Worm (Caenorhabditis elegans) whole organism, L1 larva: ENCODE results near the gene sma-9.

Experiments used
- ama-1 ChIP-seq: fragments of 150-350 bp; optimal IDR thresholded peaks from 2 replicates; lab custom pipeline; 2014
- ces-1 ChIP-seq: fragments of 150-350 bp; optimal IDR thresholded peaks from 2 replicates; lab custom pipeline; 2014; ENCODE audit warnings: missing biosample characterization, missing genetic modification reagents, missing genetic modification characterization
- dpl-1 ChIP-seq, 3 experiments: fragments of 150-350 bp in 2 of 3; sonication (generic microtip) in 1 of 3; optimal IDR thresholded peaks; 2 replicates each; lab custom pipeline; 2014 to 2017; ENCODE audit warnings: missing biosample characterization in 3 of 3, missing genetic modification characterization in 3 of 3, missing genetic modification reagents in 3 of 3
- elt-3 ChIP-seq, 6 experiments: fragments of 150-350 bp in 1 of 6; sonication (generic microtip); optimal IDR thresholded peaks; 2 replicates each; lab custom pipeline; 2017 to 2018; ENCODE audit warnings: missing biosample characterization in 6 of 6, missing genetic modification characterization in 6 of 6, inconsistent platforms in 1 of 6
- lin-15B ChIP-seq: fragments of 150-350 bp; sonication (generic microtip); optimal IDR thresholded peaks from 3 replicates; lab custom pipeline; 2014; ENCODE audit warnings: missing biosample characterization, missing genetic modification characterization
- nhr-11 ChIP-seq: fragments of 150-350 bp; optimal IDR thresholded peaks from 2 replicates; lab custom pipeline; 2014; ENCODE audit warnings: missing biosample characterization, missing genetic modification characterization
- skn-1 ChIP-seq: fragments of 150-350 bp; optimal IDR thresholded peaks from 2 replicates; lab custom pipeline; 2014; ENCODE audit warnings: missing biosample characterization, missing genetic modification characterization
- snpc-4 ChIP-seq: fragments of 150-350 bp; optimal IDR thresholded peaks from 2 replicates; lab custom pipeline; 2014; ENCODE audit warnings: missing biosample characterization, missing genetic modification characterization
- snu-23 ChIP-seq: sonication (generic microtip); optimal IDR thresholded peaks from 2 replicates; lab custom pipeline; 2016; ENCODE audit warnings: missing genetic modification characterization, missing compliant biosample characterization
- unc-30 ChIP-seq: sonication (generic microtip); optimal IDR thresholded peaks from 2 replicates; lab custom pipeline; 2017; ENCODE audit warnings: missing biosample characterization, missing genetic modification characterization
- unc-62 ChIP-seq: fragments of 150-350 bp; optimal IDR thresholded peaks from 2 replicates; lab custom pipeline; 2014; ENCODE audit warnings: missing biosample characterization, missing genetic modification reagents, missing genetic modification characterization
- unc-86 ChIP-seq: sonication (generic microtip); optimal IDR thresholded peaks from 2 replicates; lab custom pipeline; 2016; ENCODE audit warnings: missing genetic modification characterization, missing compliant biosample characterization
- zag-1 ChIP-seq: fragments of 150-350 bp; optimal IDR thresholded peaks from 2 replicates; lab custom pipeline; 2014; ENCODE audit warnings: missing biosample characterization, missing genetic modification characterization
- zip-4 ChIP-seq: fragments of 200-800 bp; sonication (Bioruptor generic); optimal IDR thresholded peaks from 2 replicates; lab custom pipeline; 2018; ENCODE audit warnings: mild to moderate bottlenecking, missing genetic modification characterization, moderate library complexity, missing compliant biosample characterization

ce11 chrX:10754532-10754931 is 14.6 kb upstream of the sma-9 start:
- TF ChIP-seq unc-86 (tag; lab: Kevin White, UChicago) = no peak
- TF ChIP-seq lin-15B (tag; lab: Kevin White, UChicago) = no peak
- no peak for TF ChIP-seq ama-1 (lab: Kevin White, UChicago)
- no peak for TF ChIP-seq nhr-11
- no peak for TF ChIP-seq elt-3 (tag; optimal IDR thresholded peaks at IDR 0.05; lab: Kevin White, UChicago)
- no peak for TF ChIP-seq ces-1 (GFP tag; lab: Kevin White, UChicago)
- no peak for TF ChIP-seq skn-1
- no peak for TF ChIP-seq zip-4 (GFP tag; lab: Kevin White, UChicago)
- no peak for TF ChIP-seq zag-1
- TF ChIP-seq snu-23 = no peak
- no peak for TF ChIP-seq unc-62 (GFP tag; lab: Kevin White, UChicago)
- TF ChIP-seq snpc-4 (tag; lab: Kevin White, UChicago) = no peak
- TF ChIP-seq dpl-1 (GFP tag; optimal IDR thresholded peaks at IDR 0.05; lab: Kevin White, UChicago) = no peak
- TF ChIP-seq unc-30 (tag; lab: Kevin White, UChicago) = no peak
